Worm (Caenorhabditis elegans) whole organism, midembryonic: Measurements from ENCODE around the gene swd-2.2.

Source experiments
- T22C8.4 ChIP-seq: fragments of 200-800 bp; sonication (Bioruptor generic); IDR thresholded peaks from 2 replicates; pipeline ENCODE4 v1.3.6; 2022; ENCODE audit warnings: missing genetic modification characterization, missing compliant biosample characterization
- cog-1 ChIP-seq: sonication (generic microtip); optimal IDR thresholded peaks from 2 replicates; lab custom pipeline; 2016; ENCODE audit warnings: missing genetic modification characterization, missing compliant biosample characterization
- flt-1 ChIP-seq: fragments of 200-800 bp; sonication (Bioruptor generic); IDR thresholded peaks from 2 replicates; pipeline ENCODE4 v1.3.6; 2022; ENCODE audit warnings: missing genetic modification characterization, missing compliant biosample characterization
- klf-2 ChIP-seq: fragments of 200-800 bp; sonication (Bioruptor generic); conservative IDR thresholded peaks from 2 replicates; pipeline ENCODE4 v1.3.6; 2022; ENCODE audit warnings: missing genetic modification reagents, missing genetic modification characterization, missing compliant biosample characterization
- med-1 ChIP-seq: sonication (generic microtip); optimal IDR thresholded peaks from 2 replicates; lab custom pipeline; 2017; ENCODE audit warnings: missing genetic modification characterization, mild to moderate bottlenecking, missing compliant biosample characterization, antibody characterized with exemption, missing genetic modification reagents; ENCODE audit not compliant: insufficient read depth
- ref-1 ChIP-seq: fragments of 200-800 bp; sonication (Bioruptor generic); conservative IDR thresholded peaks from 2 replicates; pipeline ENCODE4 v1.3.6; 2022; ENCODE audit warnings: missing genetic modification reagents, missing genetic modification characterization, missing compliant biosample characterization
- tab-1 ChIP-seq: fragments of 200-800 bp; sonication (Bioruptor generic); IDR thresholded peaks from 2 replicates; pipeline ENCODE4 v1.3.6; 2022; ENCODE audit warnings: missing genetic modification characterization, missing compliant biosample characterization
- ztf-23 ChIP-seq: fragments of 200-800 bp; sonication (Bioruptor generic); IDR thresholded peaks from 2 replicates; pipeline ENCODE4 v1.3.6; 2022; ENCODE audit warnings: missing genetic modification reagents, missing genetic modification characterization, missing compliant biosample characterization
- ztf-29 ChIP-seq: fragments of 200-800 bp; sonication (Bioruptor generic); IDR thresholded peaks from 2 replicates; pipeline ENCODE4 v1.3.6; 2022; ENCODE audit warnings: missing genetic modification reagents, missing genetic modification characterization, missing compliant biosample characterization

The swd-2.2 gene

DNA sequence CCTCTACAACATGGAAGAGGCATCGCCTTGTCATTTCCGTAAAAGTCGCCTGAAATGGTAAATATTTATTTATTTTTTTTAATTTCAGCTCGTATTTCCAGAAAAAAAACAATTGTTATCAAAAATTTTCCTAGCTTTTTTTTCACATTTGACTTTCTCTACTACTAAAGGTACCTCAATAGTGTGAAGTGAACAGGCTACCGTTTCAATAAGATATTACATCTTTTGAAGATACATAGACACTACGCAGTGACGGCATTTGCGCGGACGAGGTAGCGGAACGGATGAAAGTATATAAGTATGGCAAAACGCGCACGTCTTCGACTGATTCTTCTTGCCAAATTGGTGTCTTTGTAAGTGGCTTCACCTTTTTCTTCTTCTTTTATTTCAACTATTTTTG, 21.1 kb upstream of the swd-2.2 start, which contains the start of gene col-14:
Gene col-14, plus strand, starts transcription at position 301 of the 400 bp plus-strand sequence.
- TF ChIP-seq klf-2 (GFP tag; lab: Robert Waterston, UW) (no peak), ztf-23 (GFP tag; lab: Robert Waterston, UW) (no peak), T22C8.4 (no peak), cog-1 (tag; lab: Kevin White, UChicago) (no peak), ztf-29 (no peak), flt-1 (GFP tag; lab: Robert Waterston, UW) (no peak)

DNA sequence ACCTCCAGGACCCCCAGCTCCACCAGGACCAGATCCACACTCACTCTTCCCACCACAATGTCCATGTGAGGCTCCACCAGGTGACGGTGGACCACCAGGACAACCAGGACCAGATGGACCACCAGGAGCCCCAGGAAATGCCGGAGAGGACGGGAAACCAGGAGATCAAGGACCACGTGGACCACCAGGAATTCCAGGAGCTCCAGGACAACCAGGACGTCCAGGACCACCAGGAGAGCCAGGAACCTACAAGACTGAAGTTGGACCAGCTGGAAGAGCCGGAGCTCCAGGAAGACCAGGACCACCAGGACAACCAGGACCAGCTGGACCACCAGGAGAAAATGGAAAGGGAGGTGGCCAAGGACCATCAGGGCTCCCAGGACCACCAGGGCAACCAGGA, 20.1 kb upstream of the swd-2.2 start:
- TF ChIP-seq ztf-29: no peak
- no peak for TF ChIP-seq tab-1
- no peak for TF ChIP-seq ref-1 (GFP tag; lab: Robert Waterston, UW)
- no peak for TF ChIP-seq med-1 (GFP tag; lab: Kevin White, UChicago)

DNA sequence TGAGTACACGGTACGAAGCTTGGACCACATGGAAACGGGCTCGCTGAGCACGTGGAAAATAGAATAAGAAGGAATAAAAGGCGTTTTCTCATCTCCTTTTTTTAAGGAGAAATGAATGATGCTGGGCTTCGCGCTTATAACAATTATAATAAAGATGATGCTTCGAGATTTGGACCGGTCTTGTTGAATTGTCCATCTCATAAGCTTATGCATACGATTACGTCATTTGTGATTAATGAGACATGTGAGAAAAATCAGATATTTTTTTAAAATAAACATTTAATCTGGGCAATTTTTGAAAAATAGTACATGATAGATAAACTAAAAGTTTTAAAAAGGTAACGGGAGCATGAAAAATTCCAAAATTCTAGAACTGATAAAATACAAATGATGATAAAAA, 17.0 kb upstream of the swd-2.2 start, which contains the start of gene C46A5.4:
Gene C46A5.4, minus strand, starts transcription at position 101 of the 400 bp plus-strand sequence.
- no peak for TF ChIP-seq T22C8.4
- TF ChIP-seq cog-1 (tag; lab: Kevin White, UChicago): no peak
- TF ChIP-seq tab-1: no peak
- no peak for TF ChIP-seq ref-1 (GFP tag; lab: Robert Waterston, UW)
- no peak for TF ChIP-seq flt-1 (GFP tag; lab: Robert Waterston, UW)
- no peak for TF ChIP-seq ztf-29
- no peak for TF ChIP-seq med-1 (GFP tag; lab: Kevin White, UChicago)

- TF ChIP-seq cog-1 (tag; lab: Kevin White, UChicago): no peak
- TF ChIP-seq flt-1 (GFP tag; lab: Robert Waterston, UW): no peak
- TF ChIP-seq ref-1 (GFP tag; lab: Robert Waterston, UW): no peak
- no peak for TF ChIP-seq T22C8.4
- TF ChIP-seq ztf-29: no peak
- TF ChIP-seq ztf-23 (GFP tag; lab: Robert Waterston, UW): no peak
- TF ChIP-seq tab-1: no peak
Observed at ce11 chrIV:7759527-7759926, 14.7 kb upstream of the swd-2.2 start, which contains the start of gene dsb-3. TSS of gene dsb-3 (minus strand) at chrIV:7759627.

DNA sequence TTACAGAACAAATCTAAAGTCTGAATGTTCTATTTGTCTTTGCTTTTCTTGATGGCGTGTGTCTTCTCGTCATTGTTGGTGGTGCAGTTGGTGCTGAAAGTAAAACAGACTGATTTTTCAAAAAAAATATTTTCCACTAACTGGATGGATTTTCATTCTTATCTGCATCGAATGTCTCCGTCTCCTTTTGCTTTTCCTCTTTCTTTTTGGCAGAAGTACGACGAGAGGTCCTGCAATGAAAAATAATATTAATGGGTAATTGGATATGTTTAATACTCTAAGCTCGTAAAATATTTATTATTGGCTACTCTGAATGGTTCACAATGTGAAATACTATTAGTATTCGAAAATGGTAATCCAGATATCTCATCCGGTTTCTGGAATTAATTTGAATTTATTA, 14.1 kb upstream of the swd-2.2 start, which contains the start of gene del-7:
Gene del-7, plus strand, starts transcription at position 301 of the 400 bp plus-strand sequence.
- TF ChIP-seq T22C8.4 (no peak), klf-2 (GFP tag; lab: Robert Waterston, UW) (no peak), ztf-23 (GFP tag; lab: Robert Waterston, UW) (no peak), cog-1 (tag; lab: Kevin White, UChicago) (no peak), med-1 (GFP tag; lab: Kevin White, UChicago) (no peak), tab-1 (no peak), flt-1 (GFP tag; lab: Robert Waterston, UW) (no peak), ref-1 (GFP tag; lab: Robert Waterston, UW) (no peak), ztf-29 (no peak)

ce11 chrIV:7763748-7764147, 10.5 kb upstream of the swd-2.2 start, which contains the start of the genes C46A5.6 and C46A5.1:
TSS of gene C46A5.6 (minus strand) at chrIV:7763848.
TSS of gene C46A5.1 (plus strand) at chrIV:7763931.
- TF ChIP-seq cog-1 (tag; lab: Kevin White, UChicago) (no peak), tab-1 (no peak), ztf-29 (no peak), ref-1 (GFP tag; lab: Robert Waterston, UW) (no peak), med-1 (GFP tag; lab: Kevin White, UChicago) (no peak), T22C8.4 (no peak)

- TF ChIP-seq ztf-29: no peak
- no peak for TF ChIP-seq med-1 (GFP tag; lab: Kevin White, UChicago)
- TF ChIP-seq T22C8.4: no peak
- no peak for TF ChIP-seq cog-1 (tag; lab: Kevin White, UChicago)
- no peak for TF ChIP-seq ref-1 (GFP tag; lab: Robert Waterston, UW)
- TF ChIP-seq klf-2 (GFP tag; lab: Robert Waterston, UW): no peak
- no peak for TF ChIP-seq ztf-23 (GFP tag; lab: Robert Waterston, UW)
- no peak for TF ChIP-seq flt-1 (GFP tag; lab: Robert Waterston, UW)
- no peak for TF ChIP-seq tab-1
Observed at ce11 chrIV:7764319-7764718, 9.9 kb upstream of the swd-2.2 start.

- TF ChIP-seq ztf-29 (no peak), T22C8.4 (no peak), med-1 (GFP tag; lab: Kevin White, UChicago) (no peak), tab-1 (no peak)
Observed at ce11 chrIV:7770162-7770561, 4.0 kb upstream of the swd-2.2 start, which contains the start of gene rdl-1. TSS of gene rdl-1 (minus strand) at chrIV:7770262.

- TF ChIP-seq flt-1 (GFP tag; lab: Robert Waterston, UW) (no peak), med-1 (GFP tag; lab: Kevin White, UChicago) (no peak), ztf-29 (no peak), cog-1 (tag; lab: Kevin White, UChicago) (no peak), klf-2 (GFP tag; lab: Robert Waterston, UW) (no peak), tab-1 (no peak)
Observed at ce11 chrIV:7775725-7776124, 1.5 kb downstream of the swd-2.2 start, which contains the start of gene swd-2.1. TSS of gene swd-2.1 (plus strand) at chrIV:7776025.

DNA sequence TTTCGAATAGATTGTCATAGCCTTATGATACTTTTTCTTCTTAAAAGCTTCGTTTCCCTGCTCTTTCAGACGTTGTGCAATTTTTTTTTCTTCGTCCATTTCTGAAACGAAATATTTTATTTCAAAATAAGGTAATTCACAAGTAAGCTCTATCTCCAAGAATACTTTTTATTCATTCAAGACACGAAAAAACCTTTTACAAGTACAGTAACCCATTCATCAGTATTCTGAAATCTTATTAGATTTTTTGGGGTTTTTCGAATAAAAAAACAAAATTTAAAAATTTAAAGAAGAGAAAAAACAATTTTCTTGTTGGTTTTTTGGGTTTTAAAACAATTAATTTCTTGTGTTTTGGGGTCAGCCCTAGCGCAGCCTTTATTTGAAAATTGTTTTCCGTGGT, 4.7 kb downstream of the swd-2.2 start, which contains the start of gene rpap-3:
Gene rpap-3, minus strand, starts transcription at position 101 of the 400 bp plus-strand sequence.
- TF ChIP-seq flt-1 (GFP tag; lab: Robert Waterston, UW) (no peak), ztf-29 (no peak), cog-1 (tag; lab: Kevin White, UChicago) (no peak), tab-1 (no peak), klf-2 (GFP tag; lab: Robert Waterston, UW) (no peak), ref-1 (GFP tag; lab: Robert Waterston, UW) (no peak), med-1 (GFP tag; lab: Kevin White, UChicago) (no peak), ztf-23 (GFP tag; lab: Robert Waterston, UW) (no peak), T22C8.4 (no peak)
